Worm (Caenorhabditis elegans): ENCODE results near the gene C02B8.7.

ce11 chrX:8089916-8090315 lies 47.8 kb downstream of the C02B8.7 start:
- no peak for TF ChIP-seq nhr-28 (tag; optimal IDR thresholded peaks at IDR 0.05)
- no peak for TF ChIP-seq skn-1 (tag; optimal IDR thresholded peaks at IDR 0.05)
- TF ChIP-seq nhr-76 (tag; optimal IDR thresholded peaks at IDR 0.05), result no peak
- no peak for TF ChIP-seq Y116A8C.19 (tag; optimal IDR thresholded peaks at IDR 0.05; ENCODE audit: borderline replicate concordance)
- peak; percentile 14 to 52 for TF ChIP-seq lsy-2 (tag; optimal IDR thresholded peaks at IDR 0.05)
- no peak for TF ChIP-seq fos-1 (tag; optimal IDR thresholded peaks at IDR 0.05)
- peak; percentile 73 for TF ChIP-seq nhr-20 (tag; optimal IDR thresholded peaks at IDR 0.05)
- no peak for TF ChIP-seq snpc-4 (tag; optimal IDR thresholded peaks at IDR 0.05)
- no peak for TF ChIP-seq C04F5.9 (tag; optimal IDR thresholded peaks at IDR 0.05)
- no peak for TF ChIP-seq ama-1 (optimal IDR thresholded peaks at IDR 0.05)
- no peak for TF ChIP-seq hlh-17 (GFP tag; optimal IDR thresholded peaks at IDR 0.05; ENCODE audit: borderline replicate concordance)
